Worm (Caenorhabditis elegans): ENCODE measurements around the gene clec-240.

The clec-240 gene

ce11 chrV:17044500-17044899, 34.7 kb downstream of the clec-240 start, which contains the start of gene F28B1.2:
TSS of gene F28B1.2 (plus strand) at chrV:17044800.
- TF ChIP-seq ztf-23 (GFP tag; IDR thresholded peaks at IDR 0.05) (no peak), med-1 (GFP tag; optimal IDR thresholded peaks at IDR 0.05; ENCODE audit: insufficient read depth) (no peak), klf-2 (GFP tag; conservative IDR thresholded peaks at IDR 0.05) (no peak), ref-1 (GFP tag; conservative IDR thresholded peaks at IDR 0.05) (no peak), cog-1 (tag; optimal IDR thresholded peaks at IDR 0.05) (no peak), T22C8.4 (GFP tag; IDR thresholded peaks at IDR 0.05) (no peak), flt-1 (GFP tag; IDR thresholded peaks at IDR 0.05) (no peak), tab-1 (GFP tag; IDR thresholded peaks at IDR 0.05) (no peak), ztf-29 (GFP tag; IDR thresholded peaks at IDR 0.05) (no peak)

- TF ChIP-seq ref-1 (GFP tag; conservative IDR thresholded peaks at IDR 0.05), result no peak
- no peak for TF ChIP-seq cog-1 (tag; optimal IDR thresholded peaks at IDR 0.05)
- no peak for TF ChIP-seq tab-1 (GFP tag; IDR thresholded peaks at IDR 0.05)
- TF ChIP-seq ztf-23 (GFP tag; IDR thresholded peaks at IDR 0.05), result no peak
- no peak for TF ChIP-seq klf-2 (GFP tag; conservative IDR thresholded peaks at IDR 0.05)
- TF ChIP-seq ztf-29 (GFP tag; IDR thresholded peaks at IDR 0.05), result no peak
- TF ChIP-seq flt-1 (GFP tag; IDR thresholded peaks at IDR 0.05), result no peak
- TF ChIP-seq med-1 (GFP tag; optimal IDR thresholded peaks at IDR 0.05; ENCODE audit: insufficient read depth), result no peak
- TF ChIP-seq T22C8.4 (GFP tag; IDR thresholded peaks at IDR 0.05), result no peak
Observed at ce11 chrV:17059987-17060386, 50.2 kb downstream of the clec-240 start, which contains the start of gene sri-66. TSS of gene sri-66 (plus strand) at chrV:17060287.
